Worm (Caenorhabditis elegans): Measurements from ENCODE around the gene srv-11.

- no peak for TF ChIP-seq ama-1 (optimal IDR thresholded peaks at IDR 0.05)
- no peak for TF ChIP-seq rnt-1 (tag; optimal IDR thresholded peaks at IDR 0.05)
- no peak for TF ChIP-seq fos-1 (tag; optimal IDR thresholded peaks at IDR 0.05)
- TF ChIP-seq nhr-19 (GFP tag; conservative IDR thresholded peaks at IDR 0.05), result no peak
- no peak for TF ChIP-seq unc-130 (tag; optimal IDR thresholded peaks at IDR 0.05)
- no peak for TF ChIP-seq nhr-11 (tag; optimal IDR thresholded peaks at IDR 0.05)
These were observed 5.3 kb downstream of the srv-11 start for ce11 chrIV:16216165-16216564.

Data from whole organism, L1 larva.